Worm (Caenorhabditis elegans) whole organism, young adult: ENCODE data around the gene F44F4.9.
"Not testable (repeated sequence)": the region's sequence is repeated elsewhere in the genome, so short reads cannot be mapped to it uniquely, and the experiment has no call there.

Source experiments
- B0019.2 ChIP-seq: fragments of 200-800 bp; sonication (Bioruptor generic); conservative IDR thresholded peaks from 2 replicates; pipeline ENCODE4 v1.3.6; 2022; ENCODE audit warnings: missing genetic modification reagents, missing genetic modification characterization, missing compliant biosample characterization
- B0261.1 ChIP-seq: sonication (generic microtip); optimal IDR thresholded peaks from 2 replicates; lab custom pipeline; 2016; ENCODE audit warnings: mild to moderate bottlenecking, missing genetic modification characterization, moderate library complexity, missing compliant biosample characterization
- B0336.3 ChIP-seq: fragments of 200-800 bp; sonication (Bioruptor generic); IDR thresholded peaks from 2 replicates; pipeline ENCODE4 v1.3.6; 2022; ENCODE audit warnings: missing genetic modification characterization, missing compliant biosample characterization
- C06A6.2 ChIP-seq: fragments of 200-800 bp; sonication (Bioruptor generic); conservative IDR thresholded peaks from 2 replicates; pipeline ENCODE4 v1.3.6; 2022; ENCODE audit warnings: missing genetic modification characterization, missing compliant biosample characterization
- D2030.7 ChIP-seq: fragments of 200-800 bp; sonication (Bioruptor generic); IDR thresholded peaks from 2 replicates; pipeline ENCODE4 v1.3.6; 2022; ENCODE audit warnings: missing genetic modification reagents, missing genetic modification characterization, missing compliant biosample characterization
- F23B12.7 ChIP-seq: sonication (generic microtip); optimal IDR thresholded peaks from 2 replicates; lab custom pipeline; 2017; ENCODE audit warnings: missing genetic modification characterization, mild to moderate bottlenecking, missing compliant biosample characterization, antibody characterized with exemption, moderate library complexity; ENCODE audit not compliant: insufficient read depth
- F52B5.7 ChIP-seq: sonication (generic microtip); optimal IDR thresholded peaks from 2 replicates; lab custom pipeline; 2016; ENCODE audit warnings: mild to moderate bottlenecking, missing genetic modification characterization, missing compliant biosample characterization
- F57C9.4 ChIP-seq: sonication (generic microtip); optimal IDR thresholded peaks from 2 replicates; lab custom pipeline; 2017; ENCODE audit warnings: mild to moderate bottlenecking, missing genetic modification characterization, missing compliant biosample characterization
- K11D2.4 ChIP-seq: fragments of 200-800 bp; sonication (Bioruptor generic); IDR thresholded peaks from 2 replicates; pipeline ENCODE4 v1.3.6; 2022; ENCODE audit warnings: missing genetic modification reagents, missing genetic modification characterization, missing compliant biosample characterization
- T07F8.4 ChIP-seq: sonication (generic microtip); optimal IDR thresholded peaks from 2 replicates; lab custom pipeline; 2016; ENCODE audit warnings: mild to moderate bottlenecking, missing genetic modification characterization, moderate library complexity, missing compliant biosample characterization
- Y53G8AR.9 ChIP-seq: fragments of 200-800 bp; sonication (Bioruptor generic); conservative IDR thresholded peaks from 2 replicates; pipeline ENCODE4 v1.3.6; 2022; ENCODE audit warnings: missing genetic modification reagents, missing genetic modification characterization, missing compliant biosample characterization
- ZK185.1 ChIP-seq: sonication (generic microtip); optimal IDR thresholded peaks from 2 replicates; lab custom pipeline; 2016; ENCODE audit warnings: mild to moderate bottlenecking, missing genetic modification characterization, missing compliant biosample characterization; ENCODE audit not compliant: poor library complexity, severe bottlenecking
- akir-1 ChIP-seq: fragments of 200-800 bp; sonication (Bioruptor generic); optimal IDR thresholded peaks from 2 replicates; lab custom pipeline; 2018; ENCODE audit warnings: mild to moderate bottlenecking, missing genetic modification characterization, moderate library complexity, missing compliant biosample characterization
- attf-5 ChIP-seq: fragments of 200-800 bp; sonication (Bioruptor generic); optimal IDR thresholded peaks from 2 replicates; lab custom pipeline; 2018; ENCODE audit warnings: mild to moderate bottlenecking, missing genetic modification characterization, missing compliant biosample characterization
- bed-1 ChIP-seq: fragments of 200-800 bp; sonication (Bioruptor generic); IDR thresholded peaks from 2 replicates; pipeline ENCODE4 v1.3.6; 2022; ENCODE audit warnings: missing genetic modification reagents, missing genetic modification characterization, missing compliant biosample characterization
- ccch-3 ChIP-seq: fragments of 200-800 bp; sonication (Bioruptor generic); optimal IDR thresholded peaks from 2 replicates; lab custom pipeline; 2018; ENCODE audit warnings: mild to moderate bottlenecking, missing genetic modification characterization, missing compliant biosample characterization
- cebp-1 ChIP-seq, 2 experiments: fragments of 200-800 bp in 1 of 2; sonication (Bioruptor generic) in 1 of 2; sonication (generic microtip) in 1 of 2; IDR thresholded peaks in 1 of 2; optimal IDR thresholded peaks in 1 of 2; 2 replicates each; pipeline versions ENCODE4 v1.3.6 to Lab custom; 2017 to 2022; ENCODE audit warnings: missing compliant biosample characterization in 2 of 2, missing genetic modification characterization in 2 of 2, mild to moderate bottlenecking in 1 of 2, missing genetic modification reagents in 1 of 2, moderate library complexity in 1 of 2
- ceh-100 ChIP-seq: fragments of 200-800 bp; sonication (Bioruptor generic); IDR thresholded peaks from 2 replicates; pipeline ENCODE4 v1.3.6; 2022; ENCODE audit warnings: missing genetic modification reagents, missing genetic modification characterization, missing compliant biosample characterization
- dpl-1 ChIP-seq: fragments of 150-350 bp; optimal IDR thresholded peaks from 2 replicates; lab custom pipeline; 2014; ENCODE audit warnings: missing biosample characterization, missing genetic modification reagents, missing genetic modification characterization
- efl-1 ChIP-seq: fragments of 150-350 bp; optimal IDR thresholded peaks from 2 replicates; lab custom pipeline; 2014; ENCODE audit warnings: missing biosample characterization, missing genetic modification reagents, missing genetic modification characterization
- egl-44 ChIP-seq: fragments of 200-800 bp; sonication (Bioruptor generic); IDR thresholded peaks from 2 replicates; pipeline ENCODE4 v1.3.6; 2022; ENCODE audit warnings: missing genetic modification reagents, missing genetic modification characterization, missing compliant biosample characterization
- egrh-3 ChIP-seq: fragments of 200-800 bp; sonication (Bioruptor generic); IDR thresholded peaks from 2 replicates; pipeline ENCODE4 v1.3.6; 2022; ENCODE audit warnings: missing genetic modification reagents, missing genetic modification characterization, missing compliant biosample characterization
- hmg-1.2 ChIP-seq: fragments of 200-800 bp; sonication (Bioruptor generic); IDR thresholded peaks from 2 replicates; pipeline ENCODE4 v1.3.6; 2022; ENCODE audit warnings: missing genetic modification reagents, missing genetic modification characterization, missing compliant biosample characterization
- hrde-1 ChIP-seq: sonication (generic microtip); optimal IDR thresholded peaks from 2 replicates; lab custom pipeline; 2016; ENCODE audit warnings: missing genetic modification characterization, mild to moderate bottlenecking, missing compliant biosample characterization, moderate library complexity, missing genotype, missing genetic modification reagents, borderline replicate concordance
- lin-40 ChIP-seq: sonication (generic microtip); optimal IDR thresholded peaks from 2 replicates; lab custom pipeline; 2016; ENCODE audit warnings: missing genetic modification characterization, mild to moderate bottlenecking, missing compliant biosample characterization, missing genotype, missing genetic modification reagents
- mcd-1 ChIP-seq: fragments of 200-800 bp; sonication (Bioruptor generic); IDR thresholded peaks from 2 replicates; pipeline ENCODE4 v1.3.6; 2022; ENCODE audit warnings: missing genetic modification reagents, missing genetic modification characterization, missing compliant biosample characterization
- mel-28 ChIP-seq: sonication (generic microtip); optimal IDR thresholded peaks from 2 replicates; lab custom pipeline; 2016; ENCODE audit warnings: borderline replicate concordance, mild to moderate bottlenecking, missing genetic modification characterization, missing compliant biosample characterization
- nhr-120 ChIP-seq: fragments of 200-800 bp; sonication (Bioruptor generic); IDR thresholded peaks from 2 replicates; pipeline ENCODE4 v1.3.6; 2022; ENCODE audit warnings: missing genetic modification characterization, missing compliant biosample characterization
- nhr-179 ChIP-seq: sonication (generic microtip); optimal IDR thresholded peaks from 2 replicates; lab custom pipeline; 2016; ENCODE audit warnings: mild to moderate bottlenecking, missing genetic modification characterization, missing compliant biosample characterization
- nhr-90 ChIP-seq: sonication (generic microtip); optimal IDR thresholded peaks from 2 replicates; lab custom pipeline; 2016; ENCODE audit warnings: missing genotype, mild to moderate bottlenecking, missing genetic modification characterization, missing compliant biosample characterization
- snpc-3.4 ChIP-seq: sonication (generic microtip); optimal IDR thresholded peaks from 2 replicates; lab custom pipeline; 2017; ENCODE audit warnings: missing genetic modification characterization, mild to moderate bottlenecking, missing compliant biosample characterization, antibody characterized with exemption, moderate library complexity, missing genotype, missing genetic modification reagents
- snpc-4 ChIP-seq, 5 experiments: fragments of 150-350 bp in 1 of 5; sonication (generic microtip) in 4 of 5; optimal IDR thresholded peaks; 2 replicates each; lab custom pipeline; 2014 to 2018; ENCODE audit warnings: missing genetic modification characterization in 5 of 5, missing biosample characterization in 3 of 5, antibody characterized with exemption in 2 of 5, mild to moderate bottlenecking in 2 of 5, missing compliant biosample characterization in 2 of 5, missing genotype in 2 of 5, moderate library complexity in 2 of 5, missing genetic modification reagents in 1 of 5
- sptf-2 ChIP-seq: fragments of 200-800 bp; sonication (Bioruptor generic); optimal IDR thresholded peaks from 2 replicates; lab custom pipeline; 2018; ENCODE audit warnings: mild to moderate bottlenecking, missing genetic modification characterization, missing compliant biosample characterization
- xnd-1 ChIP-seq: sonication (generic microtip); optimal IDR thresholded peaks from 2 replicates; lab custom pipeline; 2016; ENCODE audit warnings: missing genotype, missing genetic modification reagents, missing genetic modification characterization, missing compliant biosample characterization
- ztf-22 ChIP-seq: fragments of 200-800 bp; sonication (Bioruptor generic); optimal IDR thresholded peaks from 2 replicates; lab custom pipeline; 2018; ENCODE audit warnings: mild to moderate bottlenecking, missing genetic modification characterization, moderate library complexity, missing compliant biosample characterization
- ztf-26 ChIP-seq: sonication (generic microtip); optimal IDR thresholded peaks from 2 replicates; lab custom pipeline; 2017; ENCODE audit warnings: missing genetic modification characterization, missing compliant biosample characterization
- ztf-6 ChIP-seq: fragments of 200-800 bp; sonication (Bioruptor generic); IDR thresholded peaks from 2 replicates; pipeline ENCODE4 v1.3.6; 2022; ENCODE audit warnings: missing genetic modification reagents, missing genetic modification characterization, missing compliant biosample characterization

Gene F44F4.9

ce11 chrII:10912995-10913394 is 2.6 kb downstream of the F44F4.9 start:
- no peak for TF ChIP-seq efl-1 (GFP tag; lab: Kevin White, UChicago)
- TF ChIP-seq bed-1 (GFP tag; lab: Robert Waterston, UW): no peak
- TF ChIP-seq, all 124 proteins: peak for 0

ce11 chrII:10910219-10910618 is 5.4 kb downstream of the F44F4.9 start, which contains the start of gene sra-11:
Gene sra-11 (minus strand): TSS chrII:10910319.
- no peak for TF ChIP-seq F23B12.7 (tag; lab: Kevin White, UChicago)
- no peak for TF ChIP-seq attf-5 (GFP tag; lab: Kevin White, UChicago)
- no peak for TF ChIP-seq ceh-100 (GFP tag; lab: Robert Waterston, UW)

DNA sequence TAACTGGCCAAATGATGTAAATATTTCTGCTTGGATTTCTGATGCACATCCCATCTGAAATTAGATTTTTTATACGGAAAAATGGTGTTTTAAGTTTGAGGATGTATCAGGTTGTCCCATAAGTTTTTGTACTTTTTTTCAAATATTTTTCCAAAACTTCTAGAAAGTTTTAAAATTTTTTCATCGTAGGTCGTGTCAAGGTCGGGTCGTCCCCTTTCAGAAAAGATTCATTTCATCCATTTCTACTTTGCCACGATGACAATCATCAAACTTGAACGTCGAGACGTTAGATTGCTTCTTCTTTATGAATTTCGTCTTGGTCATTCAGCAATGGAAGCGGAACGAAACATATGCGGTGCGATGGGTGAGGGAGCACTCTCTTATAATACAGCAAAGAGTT is 11.3 kb downstream of the F44F4.9 start, which contains the start of gene sra-12:
Gene sra-12 (minus strand): TSS at position 101 of the 400 bp plus-strand sequence.
- not testable (repeated sequence) for TF ChIP-seq T07F8.4 (tag; lab: Kevin White, UChicago); F52B5.7 (tag; lab: Kevin White, UChicago); D2030.7 (GFP tag; lab: Robert Waterston, UW)
- TF ChIP-seq, all 124 proteins: peak for 0; not testable (repeated sequence) for 124

DNA sequence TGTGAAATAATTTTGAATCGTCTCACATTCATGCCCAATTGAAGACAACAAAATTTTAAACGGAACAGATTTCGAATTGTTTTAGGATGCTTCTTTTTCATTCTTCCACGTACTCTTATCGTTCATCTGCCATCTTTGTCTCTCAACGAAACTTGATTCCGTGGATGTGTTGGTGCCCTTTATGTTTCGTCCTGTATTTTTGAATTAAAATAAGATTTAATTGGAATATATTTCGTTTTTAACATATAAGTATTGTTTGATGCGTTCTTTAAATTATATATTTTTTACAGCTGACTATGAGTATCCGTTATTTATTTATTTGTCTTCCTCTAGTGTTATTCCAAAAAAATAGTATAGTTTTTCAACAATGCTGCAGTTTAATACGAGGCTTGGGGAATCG is 13.5 kb downstream of the F44F4.9 start, which contains the start of gene gly-1:
Gene gly-1 (minus strand): TSS at position 101 of the 400 bp plus-strand sequence.
- no peak for TF ChIP-seq nhr-179 (tag; lab: Kevin White, UChicago)
- TF ChIP-seq dpl-1 (GFP tag; lab: Kevin White, UChicago): no peak
- no peak for TF ChIP-seq mcd-1
- TF ChIP-seq akir-1: no peak
- no peak for TF ChIP-seq snpc-3.4 (tag; lab: Kevin White, UChicago)
- no peak for TF ChIP-seq nhr-120 (GFP tag; lab: Robert Waterston, UW)
- no peak for TF ChIP-seq B0336.3
- no peak for TF ChIP-seq B0019.2 (GFP tag; lab: Robert Waterston, UW)
- no peak for TF ChIP-seq F57C9.4 (tag; lab: Kevin White, UChicago)
- no peak for TF ChIP-seq cebp-1 (GFP tag; IDR thresholded peaks at IDR 0.05; lab: Robert Waterston, UW)
- no peak for TF ChIP-seq cebp-1 (tag; optimal IDR thresholded peaks at IDR 0.05; lab: Kevin White, UChicago)
- TF ChIP-seq sptf-2 (GFP tag; lab: Kevin White, UChicago): no peak

DNA sequence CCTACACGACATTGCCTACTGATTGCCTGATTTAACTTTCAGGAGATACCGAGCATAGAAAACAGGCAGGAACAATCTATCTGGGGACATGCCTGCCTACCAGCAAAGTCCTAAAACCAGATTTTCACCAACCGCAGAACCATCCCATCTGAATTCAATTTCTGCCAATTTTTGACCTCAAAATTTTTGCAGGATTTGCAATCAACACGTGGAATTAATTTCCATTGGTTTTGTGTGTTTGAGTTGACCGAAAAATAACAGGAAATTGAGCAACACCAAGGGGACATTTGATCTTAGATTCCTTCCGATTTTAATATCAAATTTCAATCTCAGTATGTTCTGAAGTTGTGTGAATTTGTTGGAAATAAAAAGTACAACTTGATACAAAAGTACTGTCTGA is 16.6 kb downstream of the F44F4.9 start:
- no peak for TF ChIP-seq F52B5.7 (tag; lab: Kevin White, UChicago)
- no peak for TF ChIP-seq xnd-1 (tag; lab: Kevin White, UChicago)

- TF ChIP-seq hrde-1 (no peak), lin-40 (tag; lab: Kevin White, UChicago) (no peak), egrh-3 (GFP tag; lab: Robert Waterston, UW) (no peak), ZK185.1 (tag; lab: Kevin White, UChicago) (no peak), bed-1 (GFP tag; lab: Robert Waterston, UW) (no peak), egl-44 (GFP tag; lab: Robert Waterston, UW) (no peak), ztf-26 (no peak), F52B5.7 (tag; lab: Kevin White, UChicago) (no peak), ztf-6 (no peak), efl-1 (GFP tag; lab: Kevin White, UChicago) (no peak), ztf-22 (GFP tag; lab: Kevin White, UChicago) (no peak), snpc-4 (GFP tag; optimal IDR thresholded peaks at IDR 0.05; lab: Kevin White, UChicago) (no peak), snpc-4 (tag; optimal IDR thresholded peaks at IDR 0.05; lab: Kevin White, UChicago) (no peak), K11D2.4 (GFP tag; lab: Robert Waterston, UW) (no peak), C06A6.2 (no peak), ccch-3 (GFP tag; lab: Kevin White, UChicago) (no peak), Y53G8AR.9 (GFP tag; lab: Robert Waterston, UW) (no peak), mel-28 (no peak), B0261.1 (tag; lab: Kevin White, UChicago) (no peak), nhr-90 (tag; lab: Kevin White, UChicago) (no peak), hmg-1.2 (GFP tag; lab: Robert Waterston, UW) (no peak)
Measured at ce11 chrII:10895959-10896358, 19.7 kb downstream of the F44F4.9 start.
